Fruit fly (Drosophila melanogaster) whole organism, pupa: ENCODE data around the gene CG6125.

Source experiments
- CG10348 ChIP-seq: fragments of 200-800 bp; sonication (Bioruptor generic); IDR thresholded peaks from 2 replicates; pipeline ENCODE4 v1.3.6; 2022; ENCODE audit warnings: missing biosample characterization, missing genetic modification characterization
- CG13204 ChIP-seq: fragments of 200-800 bp; sonication (Bioruptor generic); optimal IDR thresholded peaks from 2 replicates; lab custom pipeline; 2018; ENCODE audit warnings: missing biosample characterization, mild to moderate bottlenecking, missing genetic modification characterization, moderate library complexity
- CG14655 ChIP-seq: fragments of 200-800 bp; sonication (Bioruptor generic); optimal IDR thresholded peaks from 3 replicates; lab custom pipeline; 2017; ENCODE audit warnings: mild to moderate bottlenecking, missing biosample characterization, missing genetic modification reagents, missing genetic modification characterization
- CG17806 ChIP-seq: fragments of 200-800 bp; sonication (Bioruptor generic); optimal IDR thresholded peaks from 2 replicates; lab custom pipeline; 2018; ENCODE audit warnings: missing biosample characterization, mild to moderate bottlenecking, missing genetic modification characterization, moderate library complexity
- CG32121 ChIP-seq: fragments of 200-800 bp; sonication (Bioruptor generic); IDR thresholded peaks from 2 replicates; pipeline ENCODE4 v1.3.6; 2022; ENCODE audit warnings: missing biosample characterization, missing genetic modification characterization
- CG34367 ChIP-seq: fragments of 200-800 bp; sonication (Bioruptor generic); optimal IDR thresholded peaks from 2 replicates; lab custom pipeline; 2018; ENCODE audit warnings: missing biosample characterization, mild to moderate bottlenecking, missing genetic modification characterization
- CG8301 ChIP-seq: fragments of 200-800 bp; sonication (Bioruptor generic); optimal IDR thresholded peaks from 2 replicates; lab custom pipeline; 2018; ENCODE audit warnings: missing biosample characterization, mild to moderate bottlenecking, missing genetic modification characterization
- CG9948 ChIP-seq: fragments of 200-800 bp; sonication (Bioruptor generic); optimal IDR thresholded peaks from 2 replicates; lab custom pipeline; 2018; ENCODE audit warnings: missing biosample characterization, mild to moderate bottlenecking, missing genetic modification characterization, moderate library complexity
- EcR ChIP-seq: fragments of 200-800 bp; sonication (Bioruptor generic); optimal IDR thresholded peaks from 3 replicates; lab custom pipeline; 2019; ENCODE audit warnings: missing biosample characterization, missing genetic modification characterization, mild to moderate bottlenecking, moderate library complexity, missing genetic modification reagents
- Ets98B ChIP-seq: fragments of 200-800 bp; sonication (Bioruptor generic); IDR thresholded peaks from 2 replicates; pipeline ENCODE4 v1.3.6; 2022; ENCODE audit warnings: missing biosample characterization, missing genetic modification characterization
- Pif1A ChIP-seq: fragments of 200-800 bp; sonication (Bioruptor generic); optimal IDR thresholded peaks from 3 replicates; lab custom pipeline; 2016; ENCODE audit warnings: missing biosample characterization, missing genetic modification characterization
- Snoo ChIP-seq: fragments of 200-800 bp; sonication (Bioruptor generic); optimal IDR thresholded peaks from 3 replicates; lab custom pipeline; 2017; ENCODE audit warnings: missing biosample characterization, mild to moderate bottlenecking, missing genetic modification characterization, inconsistent platforms

dm6 chr3R:15406393-15406792, 477 bp downstream of the CG6125 start:
- TF ChIP-seq CG13204 (GFP tag; lab: Kevin White, UChicago) (no peak), CG17806 (tag; lab: Kevin White, UChicago) (no peak), Ets98B (GFP tag; lab: Robert Waterston, UW) (no peak), CG34367 (no peak), Pif1A (GFP tag; lab: Kevin White, UChicago) (no peak), CG32121 (GFP tag; lab: Robert Waterston, UW) (no peak), CG9948 (tag; lab: Kevin White, UChicago) (no peak), CG14655 (GFP tag; lab: Kevin White, UChicago) (no peak), EcR (GFP tag; lab: Kevin White, UChicago) (no peak), CG10348 (no peak), CG8301 (tag; lab: Kevin White, UChicago) (no peak), Snoo (tag; lab: Kevin White, UChicago) (no peak)
